Worm (Caenorhabditis elegans) whole organism, early embryonic: ENCODE data around the gene str-99.

Source experiments
- B0310.2 ChIP-seq: sonication (generic microtip); optimal IDR thresholded peaks from 2 replicates; lab custom pipeline; 2016; ENCODE audit warnings: mild to moderate bottlenecking, missing genetic modification characterization, missing compliant biosample characterization
- F13C5.2 ChIP-seq: sonication (generic microtip); optimal IDR thresholded peaks from 2 replicates; lab custom pipeline; 2017; ENCODE audit warnings: mild to moderate bottlenecking, missing genetic modification characterization, inconsistent platforms, missing compliant biosample characterization
- aly-1 ChIP-seq: sonication (generic microtip); optimal IDR thresholded peaks from 2 replicates; lab custom pipeline; 2016; ENCODE audit warnings: missing genetic modification characterization, missing compliant biosample characterization
- ama-1 ChIP-seq: fragments of 150-350 bp; optimal IDR thresholded peaks from 2 replicates; lab custom pipeline; 2014
- ceh-13 ChIP-seq: fragments of 200-800 bp; sonication (Bioruptor generic); optimal IDR thresholded peaks from 2 replicates; lab custom pipeline; 2018; ENCODE audit warnings: mild to moderate bottlenecking, missing genetic modification characterization, missing compliant biosample characterization
- ceh-36 ChIP-seq: sonication (generic microtip); optimal IDR thresholded peaks from 2 replicates; lab custom pipeline; 2016; ENCODE audit warnings: missing genetic modification characterization, inconsistent platforms, missing compliant biosample characterization
- ets-7 ChIP-seq: sonication (generic microtip); optimal IDR thresholded peaks from 2 replicates; lab custom pipeline; 2016; ENCODE audit warnings: missing genotype, missing genetic modification characterization, missing compliant biosample characterization
- flt-1 ChIP-seq: fragments of 200-800 bp; sonication (Bioruptor generic); IDR thresholded peaks from 2 replicates; pipeline ENCODE4 v1.3.6; 2022; ENCODE audit warnings: missing genetic modification characterization, missing compliant biosample characterization
- hmbx-1 ChIP-seq: sonication (generic microtip); optimal IDR thresholded peaks from 2 replicates; lab custom pipeline; 2016; ENCODE audit warnings: mild to moderate bottlenecking, missing genetic modification characterization, missing compliant biosample characterization
- hmg-4 ChIP-seq: fragments of 200-800 bp; sonication (Bioruptor generic); optimal IDR thresholded peaks from 2 replicates; lab custom pipeline; 2018; ENCODE audit warnings: mild to moderate bottlenecking, missing genetic modification characterization, missing compliant biosample characterization
- hnd-1 ChIP-seq: sonication (generic microtip); optimal IDR thresholded peaks from 2 replicates; lab custom pipeline; 2016; ENCODE audit warnings: missing genetic modification characterization, missing compliant biosample characterization
- pes-1 ChIP-seq: fragments of 200-800 bp; sonication (Bioruptor generic); IDR thresholded peaks from 2 replicates; pipeline ENCODE4 v1.3.6; 2022; ENCODE audit warnings: missing genetic modification reagents, missing genetic modification characterization, missing compliant biosample characterization
- scrt-1 ChIP-seq: fragments of 200-800 bp; sonication (Bioruptor generic); IDR thresholded peaks from 2 replicates; pipeline ENCODE4 v1.3.6; 2022; ENCODE audit warnings: missing genetic modification characterization, missing compliant biosample characterization
- sea-1 ChIP-seq: fragments of 200-800 bp; sonication (Bioruptor generic); conservative IDR thresholded peaks from 2 replicates; pipeline ENCODE4 v1.3.6; 2022; ENCODE audit warnings: missing genetic modification characterization, missing compliant biosample characterization
- tbx-11 ChIP-seq: fragments of 200-800 bp; sonication (Bioruptor generic); IDR thresholded peaks from 2 replicates; pipeline ENCODE4 v1.3.6; 2022; ENCODE audit warnings: missing genetic modification characterization, missing compliant biosample characterization
- tbx-37 ChIP-seq: fragments of 200-800 bp; sonication (Bioruptor generic); conservative IDR thresholded peaks from 2 replicates; pipeline ENCODE4 v1.3.6; 2022; ENCODE audit warnings: missing genetic modification reagents, missing genetic modification characterization, missing compliant biosample characterization
- tra-4 ChIP-seq: sonication (generic microtip); optimal IDR thresholded peaks from 2 replicates; lab custom pipeline; 2017; ENCODE audit warnings: missing genetic modification characterization, missing compliant biosample characterization

Gene str-99

ce11 chrV:16159594-16159993 is 1.3 kb upstream of the str-99 start, which contains the start of gene F10A3.17:
F10A3.17 (minus strand) TSS chrV:16159694.
- TF ChIP-seq scrt-1 (GFP tag; lab: Robert Waterston, UW) = no peak
- TF ChIP-seq B0310.2 (tag; lab: Kevin White, UChicago) = no peak
- TF ChIP-seq ets-7 = no peak
- no peak for TF ChIP-seq hnd-1 (tag; lab: Kevin White, UChicago)
- TF ChIP-seq ceh-36 (tag; lab: Kevin White, UChicago) = no peak
- TF ChIP-seq ceh-13 (GFP tag; lab: Kevin White, UChicago) = no peak
- TF ChIP-seq tra-4 = no peak
- TF ChIP-seq sea-1 (GFP tag; lab: Robert Waterston, UW) = no peak
- no peak for TF ChIP-seq F13C5.2 (tag; lab: Kevin White, UChicago)

DNA sequence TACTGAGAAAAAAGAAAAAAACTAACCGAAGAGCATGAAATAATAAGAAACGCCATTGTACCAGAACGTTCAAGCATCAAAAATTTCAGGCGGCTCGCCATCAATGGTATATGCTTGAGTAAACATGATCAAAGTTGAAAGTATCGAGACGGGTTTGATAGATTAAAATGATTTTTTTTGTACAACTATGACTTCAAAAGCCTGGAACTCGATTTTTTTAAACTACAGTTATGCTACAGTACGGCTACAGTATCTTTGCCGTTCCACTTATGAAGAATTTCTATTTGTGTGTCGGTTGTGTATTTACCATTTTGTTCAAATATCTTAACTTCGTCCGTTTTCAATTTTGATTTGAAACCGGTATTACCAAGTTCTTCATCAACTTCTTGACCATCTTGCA is 3.2 kb downstream of the str-99 start, which contains the start of gene str-97:
Gene str-97 (minus strand): TSS at position 101 of the 400 bp plus-strand sequence.
- TF ChIP-seq pes-1 (no peak), ama-1 (no peak), ceh-36 (tag; lab: Kevin White, UChicago) (no peak), F13C5.2 (tag; lab: Kevin White, UChicago) (no peak), hmg-4 (GFP tag; lab: Kevin White, UChicago) (no peak), ceh-13 (GFP tag; lab: Kevin White, UChicago) (no peak), tbx-11 (no peak), aly-1 (tag; lab: Kevin White, UChicago) (no peak), scrt-1 (GFP tag; lab: Robert Waterston, UW) (no peak)

DNA sequence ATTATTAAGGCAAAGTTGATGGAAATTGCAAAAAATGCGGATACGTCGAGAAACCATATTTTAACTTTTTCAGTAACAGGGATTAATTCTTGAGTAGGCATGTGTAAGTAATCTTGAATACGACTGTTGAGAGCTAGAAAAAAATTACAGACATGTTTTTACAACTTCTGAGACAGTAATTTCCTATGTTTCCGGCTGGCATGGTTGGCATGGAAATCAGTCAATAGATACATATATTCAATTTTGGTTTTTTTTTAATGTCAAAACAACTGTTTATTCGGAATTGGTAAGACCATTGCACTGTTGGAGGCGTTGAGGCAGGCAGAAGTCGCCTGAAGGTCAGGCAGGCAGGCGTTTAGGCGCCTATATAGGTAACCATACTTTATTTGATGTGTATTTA is 4.9 kb downstream of the str-99 start, which contains the start of gene str-254:
Gene str-254 (minus strand): TSS at position 101 of the 400 bp plus-strand sequence.
- no peak for TF ChIP-seq ets-7
- TF ChIP-seq ceh-36 (tag; lab: Kevin White, UChicago) = no peak
- TF ChIP-seq F13C5.2 (tag; lab: Kevin White, UChicago) = no peak
- TF ChIP-seq B0310.2 (tag; lab: Kevin White, UChicago) = no peak
- no peak for TF ChIP-seq ceh-13 (GFP tag; lab: Kevin White, UChicago)
- TF ChIP-seq sea-1 (GFP tag; lab: Robert Waterston, UW) = no peak
- TF ChIP-seq aly-1 (tag; lab: Kevin White, UChicago) = no peak
- no peak for TF ChIP-seq tbx-37 (GFP tag; lab: Robert Waterston, UW)
- TF ChIP-seq hmbx-1 (tag; lab: Kevin White, UChicago) = no peak
- no peak for TF ChIP-seq flt-1
- TF ChIP-seq ama-1 = no peak
- TF ChIP-seq hmg-4 (GFP tag; lab: Kevin White, UChicago) = no peak
- TF ChIP-seq tbx-11 = no peak
- no peak for TF ChIP-seq scrt-1 (GFP tag; lab: Robert Waterston, UW)
- no peak for TF ChIP-seq pes-1
- TF ChIP-seq hnd-1 (tag; lab: Kevin White, UChicago) = no peak
- TF ChIP-seq tra-4 = no peak

ce11 chrV:16148805-16149204 is 9.5 kb downstream of the str-99 start, which contains the start of gene F10A3.4:
F10A3.4 (plus strand) TSS chrV:16149105.
- TF ChIP-seq ama-1 = no peak
- TF ChIP-seq pes-1 = no peak
- TF ChIP-seq B0310.2 (tag; lab: Kevin White, UChicago) = no peak
- TF ChIP-seq ceh-13 (GFP tag; lab: Kevin White, UChicago) = no peak
- TF ChIP-seq tbx-37 (GFP tag; lab: Robert Waterston, UW) = no peak
- no peak for TF ChIP-seq ets-7
- TF ChIP-seq hnd-1 (tag; lab: Kevin White, UChicago) = no peak

ce11 chrV:16145009-16145408 is 13.3 kb downstream of the str-99 start:
- TF ChIP-seq ama-1 = no peak
- no peak for TF ChIP-seq B0310.2 (tag; lab: Kevin White, UChicago)
- TF ChIP-seq tra-4 = no peak
- TF ChIP-seq ets-7 = no peak
- TF ChIP-seq tbx-11 = no peak
- no peak for TF ChIP-seq pes-1
- no peak for TF ChIP-seq hnd-1 (tag; lab: Kevin White, UChicago)
- TF ChIP-seq tbx-37 (GFP tag; lab: Robert Waterston, UW) = no peak
- TF ChIP-seq ceh-13 (GFP tag; lab: Kevin White, UChicago) = no peak
- no peak for TF ChIP-seq scrt-1 (GFP tag; lab: Robert Waterston, UW)
- no peak for TF ChIP-seq sea-1 (GFP tag; lab: Robert Waterston, UW)
- no peak for TF ChIP-seq hmbx-1 (tag; lab: Kevin White, UChicago)
- no peak for TF ChIP-seq ceh-36 (tag; lab: Kevin White, UChicago)
- no peak for TF ChIP-seq hmg-4 (GFP tag; lab: Kevin White, UChicago)

- TF ChIP-seq ets-7 (no peak), F13C5.2 (tag; lab: Kevin White, UChicago) (no peak), tbx-11 (no peak), sea-1 (GFP tag; lab: Robert Waterston, UW) (no peak), aly-1 (tag; lab: Kevin White, UChicago) (no peak), ceh-13 (GFP tag; lab: Kevin White, UChicago) (no peak), hmbx-1 (tag; lab: Kevin White, UChicago) (no peak), tra-4 (no peak), pes-1 (no peak), hnd-1 (tag; lab: Kevin White, UChicago) (no peak), hmg-4 (GFP tag; lab: Kevin White, UChicago) (no peak), scrt-1 (GFP tag; lab: Robert Waterston, UW) (no peak), B0310.2 (tag; lab: Kevin White, UChicago) (no peak)
Measured at ce11 chrV:16143066-16143581, 15.2 kb downstream of the str-99 start, which contains the start of gene fbxa-88. fbxa-88 (minus strand) TSS chrV:16143116.

- TF ChIP-seq scrt-1 (GFP tag; lab: Robert Waterston, UW) = no peak
- no peak for TF ChIP-seq tbx-11
Measured at ce11 chrV:16142371-16142770, 15.9 kb downstream of the str-99 start, which contains the start of gene fbxa-18. fbxa-18 (plus strand) TSS chrV:16142671.

DNA sequence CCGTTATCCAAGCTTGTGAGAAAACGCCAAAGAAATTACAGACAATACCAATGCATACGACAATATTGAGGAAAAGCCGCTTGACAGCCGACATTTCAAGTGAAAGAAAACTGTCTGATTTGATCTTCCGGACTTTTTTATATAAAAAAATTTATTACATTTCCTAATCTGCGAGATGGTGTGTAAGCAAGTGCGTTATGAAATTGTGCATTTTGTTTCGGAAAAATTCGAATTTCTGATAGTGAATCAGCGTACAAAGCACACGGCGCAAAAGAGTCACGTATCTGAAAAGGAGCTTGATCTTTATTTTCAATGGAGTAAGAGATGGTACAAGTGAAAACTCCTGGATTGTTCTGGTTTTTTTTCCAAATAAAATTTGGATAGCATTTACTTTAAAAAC is 17.2 kb downstream of the str-99 start, which contains the start of gene clc-32:
Gene clc-32 (minus strand): TSS at position 101 of the 400 bp plus-strand sequence.
- TF ChIP-seq B0310.2 (tag; lab: Kevin White, UChicago) = no peak
- TF ChIP-seq flt-1 = no peak
- TF ChIP-seq ceh-13 (GFP tag; lab: Kevin White, UChicago) = no peak
- TF ChIP-seq aly-1 (tag; lab: Kevin White, UChicago) = no peak
- TF ChIP-seq hmg-4 (GFP tag; lab: Kevin White, UChicago) = no peak
- TF ChIP-seq scrt-1 (GFP tag; lab: Robert Waterston, UW) = no peak
- no peak for TF ChIP-seq ama-1
- TF ChIP-seq ets-7 = no peak
- no peak for TF ChIP-seq tra-4
- no peak for TF ChIP-seq ceh-36 (tag; lab: Kevin White, UChicago)
- TF ChIP-seq hnd-1 (tag; lab: Kevin White, UChicago) = no peak
- TF ChIP-seq F13C5.2 (tag; lab: Kevin White, UChicago) = no peak
- TF ChIP-seq tbx-11 = no peak
- TF ChIP-seq hmbx-1 (tag; lab: Kevin White, UChicago) = no peak
- TF ChIP-seq tbx-37 (GFP tag; lab: Robert Waterston, UW) = no peak
- TF ChIP-seq sea-1 (GFP tag; lab: Robert Waterston, UW) = no peak
- no peak for TF ChIP-seq pes-1
